Worm (Caenorhabditis elegans) whole organism, early embryonic: Measurements from ENCODE around the gene Y53C12A.10.

Experiments used
- F13C5.2 ChIP-seq: sonication (generic microtip); optimal IDR thresholded peaks from 2 replicates; lab custom pipeline; 2017; ENCODE audit warnings: mild to moderate bottlenecking, missing genetic modification characterization, inconsistent platforms, missing compliant biosample characterization
- aly-1 ChIP-seq: sonication (generic microtip); optimal IDR thresholded peaks from 2 replicates; lab custom pipeline; 2016; ENCODE audit warnings: missing genetic modification characterization, missing compliant biosample characterization
- ama-1 ChIP-seq: fragments of 150-350 bp; optimal IDR thresholded peaks from 2 replicates; lab custom pipeline; 2014
- pes-1 ChIP-seq: fragments of 200-800 bp; sonication (Bioruptor generic); IDR thresholded peaks from 2 replicates; pipeline ENCODE4 v1.3.6; 2022; ENCODE audit warnings: missing genetic modification reagents, missing genetic modification characterization, missing compliant biosample characterization
- scrt-1 ChIP-seq: fragments of 200-800 bp; sonication (Bioruptor generic); IDR thresholded peaks from 2 replicates; pipeline ENCODE4 v1.3.6; 2022; ENCODE audit warnings: missing genetic modification characterization, missing compliant biosample characterization
- sea-1 ChIP-seq: fragments of 200-800 bp; sonication (Bioruptor generic); conservative IDR thresholded peaks from 2 replicates; pipeline ENCODE4 v1.3.6; 2022; ENCODE audit warnings: missing genetic modification characterization, missing compliant biosample characterization

DNA sequence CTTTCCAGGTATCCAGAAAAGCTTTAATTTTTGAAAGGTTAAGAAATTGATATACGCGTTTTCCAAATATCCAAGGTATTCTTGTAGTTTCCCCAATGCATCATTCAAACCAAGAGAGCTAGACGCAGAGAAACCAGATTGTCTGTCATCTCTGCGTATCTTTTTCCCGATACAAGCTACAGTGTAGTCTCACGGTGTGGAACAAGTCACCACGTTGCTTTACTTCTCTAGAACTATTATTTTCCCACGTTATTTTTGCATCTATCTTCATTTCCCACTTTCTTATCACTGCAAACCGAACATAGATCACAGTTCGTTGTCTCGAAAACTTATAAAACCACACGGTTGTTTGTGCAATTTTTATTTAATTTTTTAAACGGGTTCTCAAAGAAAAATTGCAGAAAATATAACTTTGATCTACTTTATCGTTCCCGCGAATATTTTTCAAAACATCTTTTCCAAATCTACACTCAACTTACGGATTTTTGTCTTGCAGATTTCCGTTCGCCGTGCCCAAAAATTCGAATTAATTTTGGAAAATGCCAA is 48.4 kb downstream of the Y53C12A.10 start, which contains the start of gene gstk-1:
- TF ChIP-seq F13C5.2 (no peak), scrt-1 (GFP tag; lab: Robert Waterston, UW) (no peak), pes-1 (GFP tag; lab: Robert Waterston, UW) (no peak), ama-1 (lab: Kevin White, UChicago) (no peak), sea-1 (GFP tag; lab: Robert Waterston, UW) (no peak), aly-1 (tag; lab: Kevin White, UChicago) (no peak)
